Fruit fly (Drosophila melanogaster) whole organism, embryonic: ENCODE data around the gene Slimp.
A peak's percentile ranks its signal among the peaks of the same experiment; 100 is the strongest.

Experiments used
- CG12104 ChIP-seq: fragments of 200-800 bp; sonication (Bioruptor generic); optimal IDR thresholded peaks from 3 replicates; lab custom pipeline; 2016; ENCODE audit warnings: missing biosample characterization, missing genetic modification characterization
- CG12219 ChIP-seq: fragments of 200-800 bp; sonication (Bioruptor generic); optimal IDR thresholded peaks from 3 replicates; lab custom pipeline; 2018; ENCODE audit warnings: missing biosample characterization, mild to moderate bottlenecking, missing genetic modification characterization
- CG12299 ChIP-seq: fragments of 200-800 bp; sonication (Bioruptor generic); optimal IDR thresholded peaks from 2 replicates; lab custom pipeline; 2018; ENCODE audit warnings: missing biosample characterization, mild to moderate bottlenecking, missing genetic modification characterization
- CG1832 ChIP-seq: fragments of 200-800 bp; sonication (Bioruptor generic); optimal IDR thresholded peaks from 2 replicates; lab custom pipeline; 2017; ENCODE audit warnings: missing biosample characterization, mild to moderate bottlenecking, missing genetic modification characterization, inconsistent platforms
- CG4360 ChIP-seq: fragments of 200-800 bp; sonication (Bioruptor generic); IDR thresholded peaks from 2 replicates; pipeline ENCODE4 v1.3.6; 2022; ENCODE audit warnings: missing biosample characterization, missing genetic modification characterization
- CG43689 ChIP-seq: fragments of 200-800 bp; sonication (Bioruptor generic); IDR thresholded peaks from 2 replicates; pipeline ENCODE4 v1.3.6; 2022; ENCODE audit warnings: missing biosample characterization, missing genetic modification characterization
- CG7556 ChIP-seq: fragments of 200-800 bp; sonication (Bioruptor generic); optimal IDR thresholded peaks from 2 replicates; lab custom pipeline; 2017; ENCODE audit warnings: missing biosample characterization, mild to moderate bottlenecking, missing genetic modification characterization
- CG7987 ChIP-seq: fragments of 200-800 bp; sonication (Bioruptor generic); optimal IDR thresholded peaks from 2 replicates; lab custom pipeline; 2018; ENCODE audit warnings: missing biosample characterization, mild to moderate bottlenecking, missing genetic modification characterization, moderate library complexity
- CG8281 ChIP-seq: fragments of 200-800 bp; sonication (Bioruptor generic); optimal IDR thresholded peaks from 2 replicates; lab custom pipeline; 2018; ENCODE audit warnings: missing biosample characterization, mild to moderate bottlenecking, missing genetic modification characterization, moderate library complexity
- CG9609 ChIP-seq: fragments of 200-800 bp; sonication (Bioruptor generic); optimal IDR thresholded peaks from 3 replicates; lab custom pipeline; 2016; ENCODE audit warnings: missing biosample characterization, missing genetic modification characterization
- CHES-1-like ChIP-seq: fragments of 200-800 bp; sonication (Bioruptor generic); optimal IDR thresholded peaks from 2 replicates; lab custom pipeline; 2016; ENCODE audit warnings: missing biosample characterization, missing genetic modification characterization
- Camta ChIP-seq: fragments of 200-800 bp; sonication (Bioruptor generic); optimal IDR thresholded peaks from 2 replicates; lab custom pipeline; 2016; ENCODE audit warnings: missing biosample characterization, missing genetic modification characterization
- CrebB ChIP-seq: fragments of 200-800 bp; sonication (Bioruptor generic); optimal IDR thresholded peaks from 3 replicates; lab custom pipeline; 2018; ENCODE audit warnings: missing biosample characterization, mild to moderate bottlenecking, missing genetic modification characterization
- Dll ChIP-seq: fragments of 200-800 bp; sonication (Bioruptor generic); IDR thresholded peaks from 4 replicates; pipeline ENCODE4 v1.3.6; 2022; ENCODE audit warnings: missing biosample characterization, missing genetic modification characterization; ENCODE audit not compliant: partially characterized antibody
- GATAe ChIP-seq: fragments of 200-800 bp; sonication (Bioruptor generic); conservative IDR thresholded peaks from 2 replicates; pipeline ENCODE4 v1.3.6; 2022; ENCODE audit warnings: missing biosample characterization, missing genetic modification characterization
- H2.0 ChIP-seq: fragments of 200-800 bp; sonication (Bioruptor generic); IDR thresholded peaks from 2 replicates; pipeline ENCODE4 v1.3.6; 2022; ENCODE audit warnings: missing biosample characterization, missing genetic modification characterization
- HLH54F ChIP-seq: fragments of 200-800 bp; sonication (Bioruptor generic); optimal IDR thresholded peaks from 3 replicates; lab custom pipeline; 2016; ENCODE audit warnings: missing biosample characterization, missing genetic modification characterization
- Max ChIP-seq: fragments of 200-800 bp; sonication (Bioruptor generic); optimal IDR thresholded peaks from 2 replicates; lab custom pipeline; 2016; ENCODE audit warnings: missing biosample characterization, mild to moderate bottlenecking, missing genetic modification characterization
- Meics ChIP-seq: fragments of 200-800 bp; sonication (Bioruptor generic); optimal IDR thresholded peaks from 2 replicates; lab custom pipeline; 2017; ENCODE audit warnings: missing biosample characterization, mild to moderate bottlenecking, missing genetic modification characterization
- NFAT ChIP-seq: fragments of 200-800 bp; sonication (Bioruptor generic); IDR thresholded peaks from 2 replicates; pipeline ENCODE4 v1.3.6; 2022; ENCODE audit warnings: missing biosample characterization, missing genetic modification characterization
- Nf-YC ChIP-seq: fragments of 200-800 bp; optimal IDR thresholded peaks from 3 replicates; lab custom pipeline; 2019; ENCODE audit warnings: missing biosample characterization, mild to moderate bottlenecking, missing genetic modification characterization, moderate library complexity
- PHDP ChIP-seq: fragments of 200-800 bp; sonication (Bioruptor generic); optimal IDR thresholded peaks from 3 replicates; lab custom pipeline; 2018; ENCODE audit warnings: missing biosample characterization, mild to moderate bottlenecking, missing genetic modification characterization, moderate library complexity
- Side ChIP-seq: fragments of 200-800 bp; sonication (Bioruptor generic); optimal IDR thresholded peaks from 2 replicates; lab custom pipeline; 2016; ENCODE audit warnings: missing biosample characterization, missing genetic modification characterization
- Sox102F ChIP-seq: fragments of 200-800 bp; sonication (Bioruptor generic); optimal IDR thresholded peaks from 2 replicates; lab custom pipeline; 2018; ENCODE audit warnings: missing biosample characterization, mild to moderate bottlenecking, missing genetic modification characterization, moderate library complexity
- Trl ChIP-seq, 3 experiments: fragments of >200 bp in 2 of 3; fragments of 200-800 bp in 1 of 3; sonication (Bioruptor generic) in 1 of 3; optimal IDR thresholded peaks; 2 replicates in 1 of 3; 3 replicates in 2 of 3; lab custom pipeline; 2016 to 2017; ENCODE audit warnings: missing biosample characterization in 1 of 3, missing genetic modification characterization in 1 of 3
- aop ChIP-seq: fragments of 200-800 bp; sonication (Bioruptor generic); IDR thresholded peaks from 2 replicates; pipeline ENCODE4 v1.3.6; 2022; ENCODE audit warnings: missing biosample characterization, missing genetic modification characterization
- ato ChIP-seq: fragments of 200-800 bp; sonication (Bioruptor generic); IDR thresholded peaks from 2 replicates; pipeline ENCODE4 v1.3.6; 2022; ENCODE audit warnings: missing biosample characterization, missing genetic modification characterization; ENCODE audit not compliant: partially characterized antibody
- bbx ChIP-seq: fragments of 200-800 bp; sonication (Bioruptor generic); IDR thresholded peaks from 2 replicates; pipeline ENCODE4 v1.3.6; 2022; ENCODE audit warnings: missing biosample characterization, missing genetic modification characterization; ENCODE audit not compliant: partially characterized antibody
- cas ChIP-seq: fragments of 200-800 bp; sonication (Bioruptor generic); IDR thresholded peaks from 2 replicates; pipeline ENCODE4 v1.3.6; 2022; ENCODE audit warnings: missing biosample characterization, missing genetic modification characterization
- cato ChIP-seq: fragments of 200-800 bp; sonication (Bioruptor generic); optimal IDR thresholded peaks from 2 replicates; lab custom pipeline; 2016; ENCODE audit warnings: missing biosample characterization, missing genetic modification characterization, borderline replicate concordance
- chinmo ChIP-seq: fragments of 200-800 bp; sonication (Bioruptor generic); IDR thresholded peaks from 4 replicates; pipeline ENCODE4 v1.3.6; 2022; ENCODE audit warnings: missing biosample characterization, missing genetic modification characterization; ENCODE audit not compliant: partially characterized antibody
- chm ChIP-seq: fragments of 200-800 bp; sonication (Bioruptor generic); IDR thresholded peaks from 2 replicates; pipeline ENCODE4 v1.3.6; 2022; ENCODE audit warnings: missing biosample characterization, missing genetic modification characterization
- da ChIP-seq: fragments of 200-800 bp; sonication (Bioruptor generic); optimal IDR thresholded peaks from 2 replicates; lab custom pipeline; 2016; ENCODE audit warnings: missing biosample characterization, missing genetic modification characterization
- danr ChIP-seq: fragments of 200-800 bp; sonication (Bioruptor generic); IDR thresholded peaks from 2 replicates; pipeline ENCODE4 v1.3.6; 2022; ENCODE audit warnings: missing biosample characterization, missing genetic modification characterization
- fd64A ChIP-seq: fragments of 200-800 bp; sonication (Bioruptor generic); optimal IDR thresholded peaks from 3 replicates; lab custom pipeline; 2018; ENCODE audit warnings: missing biosample characterization, mild to moderate bottlenecking, missing genetic modification characterization
- fru ChIP-seq: fragments of >200 bp; optimal IDR thresholded peaks from 2 replicates; lab custom pipeline; 2017
- fu2 ChIP-seq: fragments of 200-800 bp; sonication (Bioruptor generic); optimal IDR thresholded peaks from 2 replicates; lab custom pipeline; 2016; ENCODE audit warnings: missing biosample characterization, missing genetic modification characterization
- gce ChIP-seq: fragments of 200-800 bp; sonication (Bioruptor generic); IDR thresholded peaks from 3 replicates; pipeline ENCODE4 v1.3.6; 2022; ENCODE audit warnings: missing biosample characterization, missing genetic modification characterization
- inv ChIP-seq: fragments of 200-800 bp; sonication (Bioruptor generic); IDR thresholded peaks from 2 replicates; pipeline ENCODE4 v1.3.6; 2022; ENCODE audit warnings: missing biosample characterization, missing genetic modification characterization; ENCODE audit not compliant: partially characterized antibody
- ken ChIP-seq: fragments of 200-800 bp; sonication (Bioruptor generic); IDR thresholded peaks from 3 replicates; pipeline ENCODE4 v1.3.6; 2022; ENCODE audit warnings: missing biosample characterization, missing genetic modification characterization
- knrl ChIP-seq: fragments of 200-800 bp; sonication (Bioruptor generic); IDR thresholded peaks from 3 replicates; pipeline ENCODE4 v1.3.6; 2022; ENCODE audit warnings: missing biosample characterization, missing genetic modification characterization; ENCODE audit not compliant: partially characterized antibody
- lbe ChIP-seq: fragments of 200-800 bp; sonication (Bioruptor generic); optimal IDR thresholded peaks from 2 replicates; lab custom pipeline; 2016; ENCODE audit warnings: missing biosample characterization, mild to moderate bottlenecking, missing genetic modification characterization
- nerfin-1 ChIP-seq: fragments of 200-800 bp; sonication (Bioruptor generic); optimal IDR thresholded peaks from 3 replicates; lab custom pipeline; 2019; ENCODE audit warnings: missing biosample characterization, mild to moderate bottlenecking, missing genetic modification characterization, moderate library complexity
- nom ChIP-seq: fragments of 200-800 bp; sonication (Bioruptor generic); optimal IDR thresholded peaks from 2 replicates; lab custom pipeline; 2017; ENCODE audit warnings: missing biosample characterization, missing genetic modification characterization, mild to moderate bottlenecking, moderate library complexity, missing genetic modification reagents
- otp ChIP-seq: fragments of 200-800 bp; sonication (Bioruptor generic); IDR thresholded peaks from 3 replicates; pipeline ENCODE4, ENCODE4 v1.3.6; 2022; ENCODE audit warnings: missing biosample characterization, missing genetic modification characterization
- phol ChIP-seq: fragments of 200-800 bp; sonication (Bioruptor generic); optimal IDR thresholded peaks from 3 replicates; lab custom pipeline; 2018; ENCODE audit warnings: missing biosample characterization, mild to moderate bottlenecking, missing genetic modification characterization, moderate library complexity
- psq ChIP-seq: fragments of 200-800 bp; sonication (Bioruptor generic); optimal IDR thresholded peaks from 2 replicates; lab custom pipeline; 2017; ENCODE audit warnings: missing biosample characterization, missing genetic modification characterization
- slbo ChIP-seq: fragments of 200-800 bp; sonication (Bioruptor generic); IDR thresholded peaks from 2 replicates; pipeline ENCODE4 v1.3.6; 2022; ENCODE audit warnings: missing biosample characterization, missing genetic modification characterization
- toy ChIP-seq: fragments of 200-800 bp; sonication (Bioruptor generic); IDR thresholded peaks from 2 replicates; pipeline ENCODE4 v1.3.6; 2022; ENCODE audit warnings: missing biosample characterization, missing genetic modification characterization

The Slimp gene

DNA sequence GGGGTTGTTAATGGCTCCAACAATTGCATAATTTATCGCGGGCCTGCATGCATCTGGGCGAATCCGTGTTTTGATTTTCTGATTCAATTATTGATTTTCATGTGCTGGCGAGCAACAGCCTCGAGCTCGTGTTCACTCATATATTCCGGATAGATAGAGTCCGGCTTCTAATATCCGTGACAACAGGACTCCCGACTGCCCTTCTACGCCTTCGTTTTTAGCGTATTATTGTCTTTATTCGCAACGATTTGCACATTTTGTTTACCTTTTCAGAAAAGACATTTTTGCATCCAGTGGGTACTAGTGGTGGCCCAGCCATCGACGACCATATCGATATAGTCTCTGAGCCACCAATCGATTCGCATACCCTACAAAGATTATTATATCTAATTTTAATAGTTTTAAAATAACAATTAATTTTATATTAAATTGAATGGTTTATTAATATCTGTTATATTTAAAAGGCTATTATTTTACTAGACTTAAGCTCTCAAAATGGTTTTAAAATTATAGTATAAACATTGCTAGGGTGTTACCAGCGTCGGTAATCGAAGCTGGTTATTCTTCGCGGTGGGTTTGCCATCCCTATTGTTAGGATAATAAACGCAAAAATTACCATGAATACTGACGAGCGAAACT is 12.5 kb upstream of the Slimp start, which contains the start of the genes Myo95E and TBC1d7 (continued):
- TF ChIP-seq fu2 = no peak
- TF ChIP-seq CG4360 (GFP tag; lab: Robert Waterston, UW) = peak; percentile 66
- peak; percentile 78 for TF ChIP-seq nerfin-1 (tag; lab: Kevin White, UChicago)
- TF ChIP-seq Camta (GFP tag; lab: Kevin White, UChicago) = peak; percentile 12
- no peak for TF ChIP-seq Side
- no peak for TF ChIP-seq fd64A (GFP tag; lab: Kevin White, UChicago)
- TF ChIP-seq chm (GFP tag; lab: Robert Waterston, UW) = peak; percentile 82
- peak; percentile 93 for TF ChIP-seq slbo
- TF ChIP-seq fru (lab: Kevin White, UChicago) = no peak
- peak; percentile 88 for TF ChIP-seq Meics (GFP tag; lab: Kevin White, UChicago)
- TF ChIP-seq GATAe (GFP tag; lab: Robert Waterston, UW) = peak; percentile 47; the same call in 1 of the 2 replicates
- no peak for TF ChIP-seq ato (GFP tag; lab: Robert Waterston, UW)
- TF ChIP-seq chinmo (GFP tag; lab: Robert Waterston, UW) = no peak
- TF ChIP-seq gce (GFP tag; lab: Robert Waterston, UW) = peak; percentile 80; the same call in 2 of the 3 replicates
- peak; percentile 92 for TF ChIP-seq phol (tag; lab: Kevin White, UChicago)
- TF ChIP-seq nom (GFP tag; lab: Kevin White, UChicago) = peak; percentile 48
- TF ChIP-seq CG12299 (tag; lab: Kevin White, UChicago) = peak; percentile 79
- TF ChIP-seq cas (GFP tag; lab: Robert Waterston, UW) = peak; percentile 69; the same call in 1 of the 2 replicates
- peak; percentile 49; the same call in 1 of the 2 replicates for TF ChIP-seq aop (GFP tag; lab: Robert Waterston, UW)
- TF ChIP-seq otp (GFP tag; lab: Robert Waterston, UW) = peak; percentile 85
- peak; percentile 92 for TF ChIP-seq ken (GFP tag; lab: Robert Waterston, UW)
- TF ChIP-seq PHDP = peak; percentile 90
- peak; percentile 84 for TF ChIP-seq knrl (GFP tag; lab: Robert Waterston, UW)
- no peak for TF ChIP-seq Trl (optimal IDR thresholded peaks at IDR 0.05; lab: Kevin White, UChicago)
- TF ChIP-seq Trl (GFP tag; optimal IDR thresholded peaks at IDR 0.05; lab: Kevin White, UChicago) = peak; percentile 46
- no peak for TF ChIP-seq Nf-YC (tag; lab: Kevin White, UChicago)
- TF ChIP-seq CrebB (tag; lab: Kevin White, UChicago) = peak; percentile 60
- peak; percentile 86 for TF ChIP-seq lbe (GFP tag; lab: Kevin White, UChicago)
- peak; percentile 87 for TF ChIP-seq NFAT (GFP tag; lab: Robert Waterston, UW)
- peak; percentile 77 for TF ChIP-seq CG7987 (GFP tag; lab: Kevin White, UChicago)
- TF ChIP-seq psq (GFP tag; lab: Kevin White, UChicago) = peak; percentile 35
- peak; percentile 76 for TF ChIP-seq H2.0
- peak; percentile 63 for TF ChIP-seq CG12219
- no peak for TF ChIP-seq da (GFP tag; lab: Kevin White, UChicago)
- peak; percentile 60 for TF ChIP-seq cato (GFP tag; lab: Kevin White, UChicago)
- TF ChIP-seq CG12104 = peak; percentile 81
- peak; percentile 84 for TF ChIP-seq CG7556 (GFP tag; lab: Kevin White, UChicago)
- TF ChIP-seq HLH54F = peak; percentile 33
- peak; percentile 18 for TF ChIP-seq CG9609 (GFP tag; lab: Kevin White, UChicago)
- TF ChIP-seq CG43689 = peak; percentile 87
- TF ChIP-seq bbx (GFP tag; lab: Robert Waterston, UW) = peak; percentile 42
- peak; percentile 88 for TF ChIP-seq Dll (GFP tag; lab: Robert Waterston, UW)
- TF ChIP-seq CG1832 = no peak
- no peak for TF ChIP-seq CG8281 (tag; lab: Kevin White, UChicago)
- TF ChIP-seq Max (GFP tag; lab: Kevin White, UChicago) = peak; percentile 85
- peak; percentile 69 for TF ChIP-seq toy (GFP tag; lab: Robert Waterston, UW)
- peak; percentile 95 for TF ChIP-seq danr (GFP tag; lab: Robert Waterston, UW)
- TF ChIP-seq Sox102F (GFP tag; lab: Kevin White, UChicago) = peak; percentile 91
- peak; percentile 62 for TF ChIP-seq inv (GFP tag; lab: Robert Waterston, UW)
- TF ChIP-seq CHES-1-like (GFP tag; lab: Kevin White, UChicago) = peak; percentile 48
